Fruit fly (Drosophila melanogaster): ENCODE measurements around the gene CDase.

DNA sequence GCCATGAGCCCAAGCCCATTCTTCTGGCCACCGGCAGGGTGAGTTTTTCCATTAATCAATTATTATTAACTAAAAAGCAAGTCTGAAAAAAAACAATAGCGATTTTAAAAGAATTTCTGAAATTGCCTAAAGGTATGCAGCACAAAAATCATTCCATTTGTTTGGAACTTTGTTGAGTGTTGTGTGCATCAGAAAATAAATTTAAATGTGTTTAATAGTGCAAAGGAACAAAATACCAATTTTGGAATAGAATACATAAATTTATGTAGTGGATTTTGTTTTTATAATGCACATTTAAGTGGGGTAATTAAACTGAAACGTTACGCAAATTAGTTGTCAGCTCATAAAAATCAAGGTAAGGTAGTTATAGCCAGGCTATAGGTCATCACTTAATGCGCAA lies 4.9 kb downstream of the CDase start:
- no peak for TF ChIP-seq cnc (optimal IDR thresholded peaks at IDR 0.05)
- TF ChIP-seq pad (GFP tag; optimal IDR thresholded peaks at IDR 0.05), result no peak
